Worm (Caenorhabditis elegans) whole organism, L1 larva: ENCODE results near the gene eas-1.

Source experiments
- C04F5.9 ChIP-seq: sonication (generic microtip); optimal IDR thresholded peaks from 2 replicates; lab custom pipeline; 2016; ENCODE audit warnings: missing genetic modification characterization, missing compliant biosample characterization
- C16A3.4 ChIP-seq: fragments of 150-350 bp; optimal IDR thresholded peaks from 2 replicates; lab custom pipeline; 2014; ENCODE audit warnings: missing biosample characterization, missing genetic modification characterization
- F16B12.6 ChIP-seq: fragments of 150-350 bp; optimal IDR thresholded peaks from 2 replicates; lab custom pipeline; 2014; ENCODE audit warnings: missing biosample characterization, missing genetic modification characterization
- Y116A8C.19 ChIP-seq: sonication (generic microtip); optimal IDR thresholded peaks from 2 replicates; lab custom pipeline; 2016; ENCODE audit warnings: missing compliant biosample characterization, missing genetic modification characterization, borderline replicate concordance
- aha-1 ChIP-seq: fragments of 150-350 bp; optimal IDR thresholded peaks from 2 replicates; lab custom pipeline; 2014; ENCODE audit warnings: missing biosample characterization, missing genetic modification characterization
- alr-1 ChIP-seq: fragments of 200-800 bp; sonication (Bioruptor generic); optimal IDR thresholded peaks from 2 replicates; lab custom pipeline; 2018; ENCODE audit warnings: borderline replicate concordance, mild to moderate bottlenecking, missing genetic modification characterization, missing compliant biosample characterization
- blmp-1 ChIP-seq: fragments of 150-350 bp; optimal IDR thresholded peaks from 2 replicates; lab custom pipeline; 2014; ENCODE audit warnings: missing biosample characterization, missing genetic modification characterization
- ceh-63 ChIP-seq: fragments of 200-800 bp; sonication (Bioruptor generic); optimal IDR thresholded peaks from 2 replicates; lab custom pipeline; 2018; ENCODE audit warnings: mild to moderate bottlenecking, missing genetic modification characterization, missing compliant biosample characterization
- ceh-8 ChIP-seq: fragments of 200-800 bp; sonication (Bioruptor generic); optimal IDR thresholded peaks from 2 replicates; lab custom pipeline; 2018; ENCODE audit warnings: mild to moderate bottlenecking, missing genetic modification characterization, moderate library complexity, missing compliant biosample characterization
- ceh-88 ChIP-seq: fragments of 200-800 bp; sonication (Bioruptor generic); IDR thresholded peaks from 2 replicates; pipeline ENCODE4 v1.3.6; 2022; ENCODE audit warnings: missing genetic modification characterization, missing compliant biosample characterization
- dpl-1 ChIP-seq, 3 experiments: fragments of 150-350 bp in 2 of 3; sonication (generic microtip) in 1 of 3; optimal IDR thresholded peaks; 2 replicates each; lab custom pipeline; 2014 to 2017; ENCODE audit warnings: missing biosample characterization in 3 of 3, missing genetic modification characterization in 3 of 3, missing genetic modification reagents in 3 of 3
- dsc-1 ChIP-seq: sonication (generic microtip); optimal IDR thresholded peaks from 2 replicates; lab custom pipeline; 2016; ENCODE audit warnings: mild to moderate bottlenecking, missing genetic modification characterization, missing compliant biosample characterization
- efl-3 ChIP-seq: fragments of 200-800 bp; sonication (Bioruptor generic); optimal IDR thresholded peaks from 2 replicates; lab custom pipeline; 2018; ENCODE audit warnings: mild to moderate bottlenecking, missing genetic modification characterization, missing compliant biosample characterization
- egl-27 ChIP-seq, 2 experiments: fragments of 150-350 bp in 1 of 2; sonication (generic microtip); optimal IDR thresholded peaks; 3 replicates each; lab custom pipeline; 2017 to 2018; ENCODE audit warnings: missing biosample characterization in 2 of 2, missing genetic modification characterization in 2 of 2, missing genetic modification reagents in 2 of 2
- elt-2 ChIP-seq: sonication (generic microtip); optimal IDR thresholded peaks from 2 replicates; lab custom pipeline; 2016; ENCODE audit warnings: missing genetic modification characterization, mild to moderate bottlenecking, inconsistent platforms, missing compliant biosample characterization, missing genetic modification reagents
- elt-3 ChIP-seq, 6 experiments: fragments of 150-350 bp in 1 of 6; sonication (generic microtip); optimal IDR thresholded peaks; 2 replicates each; lab custom pipeline; 2017 to 2018; ENCODE audit warnings: missing biosample characterization in 6 of 6, missing genetic modification characterization in 6 of 6, inconsistent platforms in 1 of 6
- ets-5 ChIP-seq: fragments of 200-800 bp; sonication (Bioruptor generic); IDR thresholded peaks from 2 replicates; pipeline ENCODE4 v1.3.6; 2022; ENCODE audit warnings: missing genetic modification characterization, missing compliant biosample characterization
- fkh-4 ChIP-seq: sonication (generic microtip); optimal IDR thresholded peaks from 2 replicates; lab custom pipeline; 2016; ENCODE audit warnings: missing compliant biosample characterization, missing genetic modification characterization, borderline replicate concordance
- grh-1 ChIP-seq: fragments of 200-800 bp; sonication (Bioruptor generic); IDR thresholded peaks from 2 replicates; pipeline ENCODE4 v1.3.6; 2022; ENCODE audit warnings: missing genetic modification reagents, missing genetic modification characterization, missing compliant biosample characterization
- hlh-4 ChIP-seq: sonication (generic microtip); optimal IDR thresholded peaks from 2 replicates; lab custom pipeline; 2016; ENCODE audit warnings: mild to moderate bottlenecking, missing genetic modification characterization, missing compliant biosample characterization
- isw-1 ChIP-seq: fragments of 200-800 bp; sonication (Bioruptor generic); IDR thresholded peaks from 2 replicates; pipeline ENCODE4 v1.3.6; 2022; ENCODE audit warnings: missing genetic modification characterization, missing compliant biosample characterization
- lin-14 ChIP-seq: fragments of 200-800 bp; sonication (Bioruptor generic); optimal IDR thresholded peaks from 2 replicates; lab custom pipeline; 2018; ENCODE audit warnings: mild to moderate bottlenecking, missing genetic modification characterization, moderate library complexity, missing compliant biosample characterization
- lin-39 ChIP-seq: fragments of 150-350 bp; optimal IDR thresholded peaks from 2 replicates; lab custom pipeline; 2014; ENCODE audit warnings: missing biosample characterization, missing genetic modification reagents, missing genetic modification characterization
- lir-3 ChIP-seq: sonication (generic microtip); optimal IDR thresholded peaks from 2 replicates; lab custom pipeline; 2016; ENCODE audit warnings: mild to moderate bottlenecking, missing genetic modification characterization, moderate library complexity, missing compliant biosample characterization; ENCODE audit not compliant: poor library complexity
- lsy-2 ChIP-seq, 2 experiments: fragments of 150-350 bp; optimal IDR thresholded peaks; 2 replicates each; lab custom pipeline; 2014; ENCODE audit warnings: missing biosample characterization in 2 of 2, missing genetic modification characterization in 2 of 2
- mdl-1 ChIP-seq, 2 experiments: fragments of 150-350 bp; optimal IDR thresholded peaks; 2 replicates each; lab custom pipeline; 2014 to 2017; ENCODE audit warnings: missing biosample characterization in 2 of 2, missing genetic modification characterization in 2 of 2, inconsistent platforms in 1 of 2
- mef-2 ChIP-seq: fragments of 150-350 bp; optimal IDR thresholded peaks from 2 replicates; lab custom pipeline; 2014; ENCODE audit warnings: missing biosample characterization, missing genetic modification characterization
- mep-1 ChIP-seq: fragments of 150-350 bp; optimal IDR thresholded peaks from 2 replicates; lab custom pipeline; 2014; ENCODE audit warnings: missing biosample characterization, missing genetic modification characterization
- nhr-20 ChIP-seq: sonication (generic microtip); optimal IDR thresholded peaks from 2 replicates; lab custom pipeline; 2016; ENCODE audit warnings: mild to moderate bottlenecking, missing genetic modification characterization, missing compliant biosample characterization
- nhr-237 ChIP-seq: fragments of 150-350 bp; optimal IDR thresholded peaks from 2 replicates; lab custom pipeline; 2014; ENCODE audit warnings: missing biosample characterization, missing genetic modification characterization
- nhr-71 ChIP-seq: sonication (generic microtip); optimal IDR thresholded peaks from 2 replicates; lab custom pipeline; 2016; ENCODE audit warnings: mild to moderate bottlenecking, missing genetic modification characterization, moderate library complexity, missing compliant biosample characterization
- nhr-77 ChIP-seq: fragments of 150-350 bp; optimal IDR thresholded peaks from 2 replicates; lab custom pipeline; 2014; ENCODE audit warnings: missing biosample characterization, missing genetic modification characterization
- nhr-84 ChIP-seq: sonication (generic microtip); optimal IDR thresholded peaks from 2 replicates; lab custom pipeline; 2017; ENCODE audit warnings: missing biosample characterization, missing genetic modification characterization
- nhr-85 ChIP-seq: sonication (generic microtip); peaks from one replicate; lab custom pipeline; 2016; ENCODE audit warnings: missing genetic modification characterization, inconsistent platforms, missing compliant biosample characterization
- pax-3 ChIP-seq: fragments of 200-800 bp; sonication (Bioruptor generic); optimal IDR thresholded peaks from 2 replicates; lab custom pipeline; 2018; ENCODE audit warnings: mild to moderate bottlenecking, missing genetic modification characterization, moderate library complexity, missing compliant biosample characterization
- rnt-1 ChIP-seq: sonication (generic microtip); optimal IDR thresholded peaks from 2 replicates; lab custom pipeline; 2016; ENCODE audit warnings: mild to moderate bottlenecking, missing genetic modification characterization, moderate library complexity, missing compliant biosample characterization
- skn-1 ChIP-seq: fragments of 150-350 bp; optimal IDR thresholded peaks from 2 replicates; lab custom pipeline; 2014; ENCODE audit warnings: missing biosample characterization, missing genetic modification characterization
- snu-23 ChIP-seq: sonication (generic microtip); optimal IDR thresholded peaks from 2 replicates; lab custom pipeline; 2016; ENCODE audit warnings: missing genetic modification characterization, missing compliant biosample characterization
- tbx-2 ChIP-seq: sonication (generic microtip); optimal IDR thresholded peaks from 2 replicates; lab custom pipeline; 2016; ENCODE audit warnings: missing genetic modification characterization, missing compliant biosample characterization
- unc-62 ChIP-seq: fragments of 150-350 bp; optimal IDR thresholded peaks from 2 replicates; lab custom pipeline; 2014; ENCODE audit warnings: missing biosample characterization, missing genetic modification reagents, missing genetic modification characterization
- unc-86 ChIP-seq: sonication (generic microtip); optimal IDR thresholded peaks from 2 replicates; lab custom pipeline; 2016; ENCODE audit warnings: missing genetic modification characterization, missing compliant biosample characterization
- unc-98 ChIP-seq: fragments of 200-800 bp; sonication (Bioruptor generic); IDR thresholded peaks from 2 replicates; pipeline ENCODE4 v1.3.6; 2022; ENCODE audit warnings: missing genetic modification characterization, missing compliant biosample characterization
- vab-15 ChIP-seq: sonication (generic microtip); optimal IDR thresholded peaks from 2 replicates; lab custom pipeline; 2017; ENCODE audit warnings: missing genotype, mild to moderate bottlenecking, missing genetic modification characterization, missing compliant biosample characterization
- zag-1 ChIP-seq: fragments of 150-350 bp; optimal IDR thresholded peaks from 2 replicates; lab custom pipeline; 2014; ENCODE audit warnings: missing biosample characterization, missing genetic modification characterization
- zip-4 ChIP-seq: fragments of 200-800 bp; sonication (Bioruptor generic); optimal IDR thresholded peaks from 2 replicates; lab custom pipeline; 2018; ENCODE audit warnings: mild to moderate bottlenecking, missing genetic modification characterization, moderate library complexity, missing compliant biosample characterization

eas-1 gene

DNA sequence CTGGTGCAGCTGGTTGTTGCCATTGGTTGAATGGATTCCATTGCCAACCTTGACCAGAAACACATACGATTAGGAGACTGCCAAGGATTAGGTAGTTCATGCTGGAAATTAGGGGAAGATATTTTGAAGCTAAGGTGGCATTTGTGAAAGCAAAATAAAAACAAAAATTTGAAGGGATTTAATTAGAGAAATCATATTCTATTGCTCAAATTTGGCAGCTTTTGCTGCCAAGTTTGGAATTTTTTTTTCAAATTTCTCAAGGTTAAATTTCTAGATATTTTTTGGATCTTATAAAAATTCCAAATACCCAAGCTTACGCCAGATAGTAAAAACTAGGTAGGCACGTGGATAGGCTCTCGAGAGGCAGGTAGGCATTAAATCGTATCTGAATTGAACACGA, 31.1 kb downstream of the eas-1 start, which contains the start of gene F26G1.5:
Gene F26G1.5 (minus strand): TSS at position 101 of the 400 bp plus-strand sequence.
- no peak for TF ChIP-seq tbx-2 (tag; lab: Kevin White, UChicago)
- TF ChIP-seq lir-3 (tag; lab: Kevin White, UChicago), result no peak

- no peak for TF ChIP-seq fkh-4 (tag; lab: Kevin White, UChicago)
- TF ChIP-seq mdl-1 (tag; optimal IDR thresholded peaks at IDR 0.05; lab: Kevin White, UChicago), result no peak
- TF ChIP-seq skn-1 (tag; lab: Kevin White, UChicago), result no peak
- no peak for TF ChIP-seq pax-3 (tag; lab: Kevin White, UChicago)
- no peak for TF ChIP-seq zag-1
- TF ChIP-seq ets-5 (GFP tag; lab: Robert Waterston, UW), result no peak
- no peak for TF ChIP-seq unc-62 (GFP tag; lab: Kevin White, UChicago)
- no peak for TF ChIP-seq lin-39 (tag; lab: Kevin White, UChicago)
- TF ChIP-seq rnt-1 (tag; lab: Kevin White, UChicago), result no peak
- TF ChIP-seq isw-1 (GFP tag; lab: Robert Waterston, UW), result no peak
- TF ChIP-seq nhr-85 (tag; lab: Kevin White, UChicago), result peak; percentile 88
- TF ChIP-seq blmp-1, result peak; percentile 86
- TF ChIP-seq C04F5.9, result no peak
- TF ChIP-seq elt-2 (tag; lab: Kevin White, UChicago), result no peak
- no peak for TF ChIP-seq efl-3 (GFP tag; lab: Kevin White, UChicago)
- no peak for TF ChIP-seq unc-98 (GFP tag; lab: Robert Waterston, UW)
- TF ChIP-seq nhr-20 (tag; lab: Kevin White, UChicago), result peak; percentile 17
- TF ChIP-seq hlh-4 (tag; lab: Kevin White, UChicago), result no peak
- no peak for TF ChIP-seq alr-1 (tag; lab: Kevin White, UChicago)
- TF ChIP-seq unc-86 (tag; lab: Kevin White, UChicago), result no peak
- TF ChIP-seq elt-3 (tag; optimal IDR thresholded peaks at IDR 0.05; lab: Kevin White, UChicago), result peak in 4 of 6 experiments; percentile 32 to 92 (median 80)
- TF ChIP-seq ceh-63 (GFP tag; lab: Kevin White, UChicago), result no peak
- no peak for TF ChIP-seq egl-27 (tag; optimal IDR thresholded peaks at IDR 0.05; lab: Kevin White, UChicago)
- TF ChIP-seq grh-1 (GFP tag; lab: Robert Waterston, UW), result peak; percentile 53
- TF ChIP-seq Y116A8C.19 (tag; lab: Kevin White, UChicago), result no peak
- no peak for TF ChIP-seq mep-1 (tag; lab: Kevin White, UChicago)
- TF ChIP-seq nhr-237, result no peak
- TF ChIP-seq C16A3.4 (tag; lab: Kevin White, UChicago), result no peak
- no peak for TF ChIP-seq mef-2
- TF ChIP-seq lin-14 (GFP tag; lab: Kevin White, UChicago), result peak; percentile 62
- no peak for TF ChIP-seq snu-23
- TF ChIP-seq zip-4 (GFP tag; lab: Kevin White, UChicago), result no peak
- TF ChIP-seq nhr-84 (tag; lab: Kevin White, UChicago), result no peak
Observed at ce11 chrII:4772441-4772840, 32.2 kb downstream of the eas-1 start.

DNA sequence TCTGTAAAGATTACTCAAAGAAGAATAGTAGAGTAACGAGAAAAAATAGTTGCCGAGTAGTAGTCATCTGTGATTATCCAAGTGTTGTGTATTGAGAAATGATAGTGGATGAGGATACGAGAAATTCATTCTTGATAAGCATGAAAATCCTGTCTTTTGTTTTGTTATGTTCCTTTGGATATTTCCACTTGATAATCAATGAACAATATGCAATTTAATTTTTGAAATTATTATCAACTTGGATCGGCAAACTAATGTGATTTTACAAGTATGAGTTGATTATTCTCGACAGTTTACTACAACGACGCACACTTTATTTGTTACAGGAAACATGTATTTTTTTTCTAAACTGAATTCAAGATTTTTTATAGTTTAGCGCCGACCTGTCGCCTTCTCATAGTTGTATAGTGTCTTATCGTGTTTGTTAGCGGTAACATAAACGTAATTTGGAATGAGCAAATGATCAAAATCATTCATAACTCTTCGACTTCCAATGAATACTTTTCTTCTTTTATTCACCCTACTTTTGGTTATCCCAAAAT, 33.8 kb downstream of the eas-1 start, which contains the start of the genes F26G1.9 and F26G1.10:
Gene F26G1.9 (minus strand): TSS at position 101 of the 542 bp plus-strand sequence.
Gene F26G1.10 (plus strand): TSS at position 492 of the 542 bp plus-strand sequence.
- no peak for TF ChIP-seq elt-2 (tag; lab: Kevin White, UChicago)
- TF ChIP-seq ceh-63 (GFP tag; lab: Kevin White, UChicago), result no peak
- no peak for TF ChIP-seq aha-1
- TF ChIP-seq vab-15 (tag; lab: Kevin White, UChicago), result no peak
- no peak for TF ChIP-seq ceh-8 (GFP tag; lab: Kevin White, UChicago)
- no peak for TF ChIP-seq dsc-1
- no peak for TF ChIP-seq dpl-1 (GFP tag; optimal IDR thresholded peaks at IDR 0.05; lab: Kevin White, UChicago)
- no peak for TF ChIP-seq ceh-88 (GFP tag; lab: Robert Waterston, UW)
- no peak for TF ChIP-seq F16B12.6 (tag; lab: Kevin White, UChicago)
- TF ChIP-seq nhr-71, result no peak
- TF ChIP-seq lin-14 (GFP tag; lab: Kevin White, UChicago), result no peak
- TF ChIP-seq Y116A8C.19 (tag; lab: Kevin White, UChicago), result no peak
- TF ChIP-seq zip-4 (GFP tag; lab: Kevin White, UChicago), result no peak
- no peak for TF ChIP-seq nhr-77 (tag; lab: Kevin White, UChicago)
- TF ChIP-seq lsy-2 (tag; optimal IDR thresholded peaks at IDR 0.05; lab: Kevin White, UChicago), result no peak
- TF ChIP-seq, all 84 proteins: peak for 0
